Worm (Caenorhabditis elegans) whole organism, L1 larva: Measurements from ENCODE around the gene trp-2.

ENCODE experiments used
- C16A3.4 ChIP-seq: fragments of 150-350 bp; optimal IDR thresholded peaks from 2 replicates; lab custom pipeline; 2014; ENCODE audit warnings: missing biosample characterization, missing genetic modification characterization
- aha-1 ChIP-seq: fragments of 150-350 bp; optimal IDR thresholded peaks from 2 replicates; lab custom pipeline; 2014; ENCODE audit warnings: missing biosample characterization, missing genetic modification characterization
- aly-2 ChIP-seq: fragments of 150-350 bp; optimal IDR thresholded peaks from 2 replicates; lab custom pipeline; 2014; ENCODE audit warnings: missing biosample characterization, missing genetic modification characterization
- ama-1 ChIP-seq: fragments of 150-350 bp; optimal IDR thresholded peaks from 2 replicates; lab custom pipeline; 2014
- ceh-88 ChIP-seq: fragments of 200-800 bp; sonication (Bioruptor generic); IDR thresholded peaks from 2 replicates; pipeline ENCODE4 v1.3.6; 2022; ENCODE audit warnings: missing genetic modification characterization, missing compliant biosample characterization
- ceh-90 ChIP-seq: sonication (generic microtip); optimal IDR thresholded peaks from 2 replicates; lab custom pipeline; 2016; ENCODE audit warnings: missing genetic modification characterization, missing compliant biosample characterization
- ces-1 ChIP-seq: fragments of 150-350 bp; optimal IDR thresholded peaks from 2 replicates; lab custom pipeline; 2014; ENCODE audit warnings: missing biosample characterization, missing genetic modification reagents, missing genetic modification characterization
- dpl-1 ChIP-seq, 3 experiments: fragments of 150-350 bp in 2 of 3; sonication (generic microtip) in 1 of 3; optimal IDR thresholded peaks; 2 replicates each; lab custom pipeline; 2014 to 2017; ENCODE audit warnings: missing biosample characterization in 3 of 3, missing genetic modification characterization in 3 of 3, missing genetic modification reagents in 3 of 3
- dsc-1 ChIP-seq: sonication (generic microtip); optimal IDR thresholded peaks from 2 replicates; lab custom pipeline; 2016; ENCODE audit warnings: mild to moderate bottlenecking, missing genetic modification characterization, missing compliant biosample characterization
- efl-3 ChIP-seq: fragments of 200-800 bp; sonication (Bioruptor generic); optimal IDR thresholded peaks from 2 replicates; lab custom pipeline; 2018; ENCODE audit warnings: mild to moderate bottlenecking, missing genetic modification characterization, missing compliant biosample characterization
- elt-3 ChIP-seq, 6 experiments: fragments of 150-350 bp in 1 of 6; sonication (generic microtip); optimal IDR thresholded peaks; 2 replicates each; lab custom pipeline; 2017 to 2018; ENCODE audit warnings: missing biosample characterization in 6 of 6, missing genetic modification characterization in 6 of 6, inconsistent platforms in 1 of 6
- fkh-10 ChIP-seq: sonication (generic microtip); optimal IDR thresholded peaks from 2 replicates; lab custom pipeline; 2017; ENCODE audit warnings: missing biosample characterization, missing genetic modification reagents, missing genetic modification characterization
- fos-1 ChIP-seq: fragments of 150-350 bp; optimal IDR thresholded peaks from 2 replicates; lab custom pipeline; 2014; ENCODE audit warnings: missing biosample characterization, missing genetic modification characterization
- grh-1 ChIP-seq: fragments of 200-800 bp; sonication (Bioruptor generic); IDR thresholded peaks from 2 replicates; pipeline ENCODE4 v1.3.6; 2022; ENCODE audit warnings: missing genetic modification reagents, missing genetic modification characterization, missing compliant biosample characterization
- hpl-2 ChIP-seq: fragments of 150-350 bp; optimal IDR thresholded peaks from 2 replicates; lab custom pipeline; 2014; ENCODE audit warnings: missing biosample characterization, missing genetic modification reagents, missing genetic modification characterization
- irx-1 ChIP-seq: sonication (generic microtip); optimal IDR thresholded peaks from 2 replicates; lab custom pipeline; 2016; ENCODE audit warnings: missing genetic modification characterization, missing compliant biosample characterization
- jun-1 ChIP-seq: fragments of 150-350 bp; optimal IDR thresholded peaks from 2 replicates; lab custom pipeline; 2014; ENCODE audit warnings: missing biosample characterization, missing genetic modification reagents, missing genetic modification characterization
- lin-13 ChIP-seq: fragments of 150-350 bp; optimal IDR thresholded peaks from 2 replicates; lab custom pipeline; 2014; ENCODE audit warnings: missing biosample characterization, missing genetic modification reagents, missing genetic modification characterization
- lin-14 ChIP-seq: fragments of 200-800 bp; sonication (Bioruptor generic); optimal IDR thresholded peaks from 2 replicates; lab custom pipeline; 2018; ENCODE audit warnings: mild to moderate bottlenecking, missing genetic modification characterization, moderate library complexity, missing compliant biosample characterization
- lin-15B ChIP-seq: fragments of 150-350 bp; sonication (generic microtip); optimal IDR thresholded peaks from 3 replicates; lab custom pipeline; 2014; ENCODE audit warnings: missing biosample characterization, missing genetic modification characterization
- lin-39 ChIP-seq: fragments of 150-350 bp; optimal IDR thresholded peaks from 2 replicates; lab custom pipeline; 2014; ENCODE audit warnings: missing biosample characterization, missing genetic modification reagents, missing genetic modification characterization
- lir-3 ChIP-seq: sonication (generic microtip); optimal IDR thresholded peaks from 2 replicates; lab custom pipeline; 2016; ENCODE audit warnings: mild to moderate bottlenecking, missing genetic modification characterization, moderate library complexity, missing compliant biosample characterization; ENCODE audit not compliant: poor library complexity
- lsy-2 ChIP-seq, 2 experiments: fragments of 150-350 bp; optimal IDR thresholded peaks; 2 replicates each; lab custom pipeline; 2014; ENCODE audit warnings: missing biosample characterization in 2 of 2, missing genetic modification characterization in 2 of 2
- nhr-12 ChIP-seq: sonication (generic microtip); optimal IDR thresholded peaks from 2 replicates; lab custom pipeline; 2017; ENCODE audit warnings: missing biosample characterization, missing genetic modification characterization
- nhr-19 ChIP-seq: fragments of 200-800 bp; sonication (Bioruptor generic); conservative IDR thresholded peaks from 2 replicates; pipeline ENCODE4 v1.3.6; 2022; ENCODE audit warnings: missing genetic modification characterization, missing compliant biosample characterization
- nhr-47 ChIP-seq: sonication (generic microtip); optimal IDR thresholded peaks from 2 replicates; lab custom pipeline; 2016; ENCODE audit warnings: mild to moderate bottlenecking, missing genetic modification characterization, moderate library complexity, missing compliant biosample characterization
- nhr-71 ChIP-seq: sonication (generic microtip); optimal IDR thresholded peaks from 2 replicates; lab custom pipeline; 2016; ENCODE audit warnings: mild to moderate bottlenecking, missing genetic modification characterization, moderate library complexity, missing compliant biosample characterization
- nhr-77 ChIP-seq: fragments of 150-350 bp; optimal IDR thresholded peaks from 2 replicates; lab custom pipeline; 2014; ENCODE audit warnings: missing biosample characterization, missing genetic modification characterization
- nhr-85 ChIP-seq: sonication (generic microtip); peaks from one replicate; lab custom pipeline; 2016; ENCODE audit warnings: missing genetic modification characterization, inconsistent platforms, missing compliant biosample characterization
- nhr-90 ChIP-seq: sonication (generic microtip); optimal IDR thresholded peaks from 2 replicates; lab custom pipeline; 2016; ENCODE audit warnings: mild to moderate bottlenecking, missing genetic modification characterization, missing compliant biosample characterization; ENCODE audit not compliant: poor library complexity
- pag-3 ChIP-seq: sonication (generic microtip); optimal IDR thresholded peaks from 2 replicates; lab custom pipeline; 2017; ENCODE audit warnings: missing genetic modification characterization, mild to moderate bottlenecking, missing compliant biosample characterization, antibody characterized with exemption, borderline replicate concordance; ENCODE audit not compliant: insufficient read depth
- pax-3 ChIP-seq: fragments of 200-800 bp; sonication (Bioruptor generic); optimal IDR thresholded peaks from 2 replicates; lab custom pipeline; 2018; ENCODE audit warnings: mild to moderate bottlenecking, missing genetic modification characterization, moderate library complexity, missing compliant biosample characterization
- rnt-1 ChIP-seq: sonication (generic microtip); optimal IDR thresholded peaks from 2 replicates; lab custom pipeline; 2016; ENCODE audit warnings: mild to moderate bottlenecking, missing genetic modification characterization, moderate library complexity, missing compliant biosample characterization
- snpc-4 ChIP-seq: fragments of 150-350 bp; optimal IDR thresholded peaks from 2 replicates; lab custom pipeline; 2014; ENCODE audit warnings: missing biosample characterization, missing genetic modification characterization
- sptf-1 ChIP-seq: fragments of 150-350 bp; optimal IDR thresholded peaks from 2 replicates; lab custom pipeline; 2014; ENCODE audit warnings: missing biosample characterization, missing genetic modification characterization
- sup-37 ChIP-seq: fragments of 200-800 bp; sonication (Bioruptor generic); optimal IDR thresholded peaks from 2 replicates; lab custom pipeline; 2018; ENCODE audit warnings: mild to moderate bottlenecking, missing genetic modification characterization, missing compliant biosample characterization
- tlp-1 ChIP-seq: fragments of 150-350 bp; optimal IDR thresholded peaks from 2 replicates; lab custom pipeline; 2014; ENCODE audit warnings: missing biosample characterization, missing genetic modification characterization
- unc-130 ChIP-seq: fragments of 150-350 bp; optimal IDR thresholded peaks from 2 replicates; lab custom pipeline; 2017; ENCODE audit warnings: missing biosample characterization, missing genetic modification characterization, inconsistent platforms
- vab-15 ChIP-seq: sonication (generic microtip); optimal IDR thresholded peaks from 2 replicates; lab custom pipeline; 2017; ENCODE audit warnings: missing genotype, mild to moderate bottlenecking, missing genetic modification characterization, missing compliant biosample characterization
- xbp-1 ChIP-seq: sonication (generic microtip); optimal IDR thresholded peaks from 2 replicates; lab custom pipeline; 2016; ENCODE audit warnings: missing genetic modification characterization, missing compliant biosample characterization
- zip-4 ChIP-seq: fragments of 200-800 bp; sonication (Bioruptor generic); optimal IDR thresholded peaks from 2 replicates; lab custom pipeline; 2018; ENCODE audit warnings: mild to moderate bottlenecking, missing genetic modification characterization, moderate library complexity, missing compliant biosample characterization
- ztf-11 ChIP-seq, 2 experiments: sonication (generic microtip); optimal IDR thresholded peaks; 2 replicates each; lab custom pipeline; 2016 to 2017; ENCODE audit warnings: missing genetic modification characterization in 2 of 2, missing biosample characterization in 1 of 2, missing compliant biosample characterization in 1 of 2

trp-2 gene

ce11 chrIII:989558-989957 is 2.1 kb upstream of the trp-2 start:
- TF ChIP-seq dpl-1 (GFP tag; optimal IDR thresholded peaks at IDR 0.05; lab: Kevin White, UChicago), result peak in 1 of 3 experiments; percentile 5
- no peak for TF ChIP-seq hpl-2 (GFP tag; lab: Kevin White, UChicago)
- no peak for TF ChIP-seq pag-3
- no peak for TF ChIP-seq irx-1 (tag; lab: Kevin White, UChicago)
- no peak for TF ChIP-seq ceh-88 (GFP tag; lab: Robert Waterston, UW)
- TF ChIP-seq sup-37 (GFP tag; lab: Kevin White, UChicago), result no peak
- TF ChIP-seq vab-15 (tag; lab: Kevin White, UChicago), result no peak
- TF ChIP-seq snpc-4, result no peak
- TF ChIP-seq ces-1 (GFP tag; lab: Kevin White, UChicago), result peak; percentile 79
- no peak for TF ChIP-seq nhr-77 (tag; lab: Kevin White, UChicago)
- no peak for TF ChIP-seq pax-3 (tag; lab: Kevin White, UChicago)
- no peak for TF ChIP-seq tlp-1 (tag; lab: Kevin White, UChicago)
- TF ChIP-seq rnt-1 (tag; lab: Kevin White, UChicago), result no peak
- TF ChIP-seq fos-1 (tag; lab: Kevin White, UChicago), result no peak
- TF ChIP-seq lin-14, result peak; percentile 72
- TF ChIP-seq unc-130 (tag; lab: Kevin White, UChicago), result no peak
- peak; percentile 68 for TF ChIP-seq fkh-10 (GFP tag; lab: Kevin White, UChicago)
- no peak for TF ChIP-seq C16A3.4 (tag; lab: Kevin White, UChicago)
- TF ChIP-seq jun-1 (tag; lab: Kevin White, UChicago), result no peak
- no peak for TF ChIP-seq zip-4
- no peak for TF ChIP-seq elt-3 (tag; optimal IDR thresholded peaks at IDR 0.05; lab: Kevin White, UChicago)
- TF ChIP-seq dsc-1 (tag; lab: Kevin White, UChicago), result no peak
- no peak for TF ChIP-seq efl-3 (GFP tag; lab: Kevin White, UChicago)
- TF ChIP-seq lsy-2 (tag; optimal IDR thresholded peaks at IDR 0.05; lab: Kevin White, UChicago), result no peak
- TF ChIP-seq aha-1, result no peak
- no peak for TF ChIP-seq ztf-11 (tag; optimal IDR thresholded peaks at IDR 0.05; lab: Kevin White, UChicago)
- TF ChIP-seq, all 84 proteins: peak for 4

DNA sequence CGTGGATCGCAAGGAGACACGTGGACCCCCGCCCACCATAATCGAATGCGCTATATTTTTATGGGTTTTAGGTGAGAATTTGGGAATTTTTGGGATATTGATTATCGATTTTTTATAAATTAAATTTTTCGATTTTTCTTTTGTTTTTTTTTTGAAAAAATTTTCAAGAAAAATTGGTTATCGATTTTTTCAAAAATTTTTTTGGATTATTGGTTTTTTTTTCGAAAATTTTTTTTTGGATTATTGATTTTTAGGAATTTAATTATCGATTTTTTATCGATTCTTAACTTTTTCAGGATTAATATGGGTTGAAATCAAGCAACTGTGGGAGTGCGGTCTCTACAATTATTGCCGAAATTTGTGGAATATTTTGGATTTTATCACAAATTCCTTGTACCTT is 4.9 kb downstream of the trp-2 start:
- TF ChIP-seq lin-39 (tag; lab: Kevin White, UChicago) (no peak), ceh-88 (GFP tag; lab: Robert Waterston, UW) (no peak), aly-2 (tag; lab: Kevin White, UChicago) (no peak), xbp-1 (no peak), nhr-90 (tag; lab: Kevin White, UChicago) (no peak), lin-14 (no peak), ceh-90 (no peak), ama-1 (lab: Kevin White, UChicago) (no peak), lin-13 (GFP tag; lab: Kevin White, UChicago) (no peak), nhr-85 (tag; lab: Kevin White, UChicago) (no peak), sptf-1 (tag; lab: Kevin White, UChicago) (no peak), nhr-12 (tag; lab: Kevin White, UChicago) (no peak), fkh-10 (GFP tag; lab: Kevin White, UChicago) (no peak), grh-1 (GFP tag; lab: Robert Waterston, UW) (no peak), lin-15B (tag; lab: Kevin White, UChicago) (no peak), lsy-2 (tag; optimal IDR thresholded peaks at IDR 0.05; lab: Kevin White, UChicago) (no peak), nhr-71 (tag; lab: Kevin White, UChicago) (no peak)

DNA sequence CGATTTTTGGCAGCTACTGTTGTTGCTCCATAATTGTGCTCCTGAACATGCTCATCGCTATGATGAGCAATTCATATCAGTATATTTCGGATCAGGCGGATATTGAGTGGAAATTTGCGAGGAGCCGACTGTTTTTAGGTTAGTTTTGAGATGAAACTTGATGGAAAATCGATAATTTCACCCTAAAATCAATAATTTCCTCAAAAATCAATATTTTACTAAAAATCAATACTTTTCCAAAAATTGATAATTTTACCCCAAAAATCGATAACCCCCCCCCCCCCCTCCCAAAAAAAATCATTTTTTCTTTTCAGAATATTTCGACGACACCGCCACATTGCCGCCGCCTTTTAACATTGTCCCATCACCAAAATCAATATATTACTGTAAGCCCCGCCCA is 7.2 kb downstream of the trp-2 start:
- TF ChIP-seq nhr-47 (tag; lab: Kevin White, UChicago) (no peak), lin-14 (no peak), nhr-19 (no peak), ama-1 (lab: Kevin White, UChicago) (no peak), nhr-85 (tag; lab: Kevin White, UChicago) (no peak), lin-39 (tag; lab: Kevin White, UChicago) (no peak), sup-37 (GFP tag; lab: Kevin White, UChicago) (no peak), efl-3 (GFP tag; lab: Kevin White, UChicago) (no peak), lir-3 (tag; lab: Kevin White, UChicago) (no peak), dpl-1 (GFP tag; optimal IDR thresholded peaks at IDR 0.05; lab: Kevin White, UChicago) (no peak)
